Fruit fly (Drosophila melanogaster) whole organism, pupa: ENCODE data around the gene CG16775.
A peak's percentile ranks its signal among the peaks of the same experiment; 100 is the strongest.

Experiments used
- CG32121 ChIP-seq: fragments of 200-800 bp; sonication (Bioruptor generic); IDR thresholded peaks from 2 replicates; pipeline ENCODE4 v1.3.6; 2022; ENCODE audit warnings: missing biosample characterization, missing genetic modification characterization
- CG4496 ChIP-seq: fragments of 200-800 bp; sonication (Bioruptor generic); IDR thresholded peaks from 3 replicates; pipeline ENCODE4 v1.3.6; 2022; ENCODE audit warnings: missing biosample characterization, missing genetic modification characterization
- CG9948 ChIP-seq: fragments of 200-800 bp; sonication (Bioruptor generic); optimal IDR thresholded peaks from 2 replicates; lab custom pipeline; 2018; ENCODE audit warnings: missing biosample characterization, mild to moderate bottlenecking, missing genetic modification characterization, moderate library complexity
- EcR ChIP-seq: fragments of 200-800 bp; sonication (Bioruptor generic); optimal IDR thresholded peaks from 3 replicates; lab custom pipeline; 2019; ENCODE audit warnings: missing biosample characterization, missing genetic modification characterization, mild to moderate bottlenecking, moderate library complexity, missing genetic modification reagents

Gene CG16775

DNA sequence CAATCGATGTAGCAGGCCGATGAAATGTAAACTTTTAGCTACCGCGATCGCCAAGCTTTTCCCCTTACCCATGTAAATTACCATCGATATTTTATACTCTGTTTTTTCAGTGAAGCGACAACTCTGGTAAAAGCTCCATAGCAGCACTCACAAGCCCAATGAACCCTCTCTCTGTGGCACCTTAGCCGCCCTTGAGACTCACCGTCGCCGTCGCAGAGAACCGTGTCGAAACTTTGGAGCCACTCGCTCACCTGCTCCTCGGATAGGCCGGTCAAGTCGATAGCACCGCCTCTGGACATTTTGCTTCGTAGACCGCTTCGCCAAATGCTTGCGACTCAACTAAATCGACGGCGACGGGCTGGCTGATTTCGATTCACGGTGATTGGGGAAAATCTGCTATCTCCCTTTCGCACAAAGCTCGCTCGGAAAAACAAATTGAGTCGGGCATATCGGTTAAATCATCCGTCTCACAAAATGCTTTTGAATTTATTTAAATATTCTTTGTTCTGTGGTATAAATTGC, 45.3 kb downstream of the CG16775 start, which contains the start of gene CG5577:
CG5577 (minus strand) TSS at position 343 of the 522 bp plus-strand sequence.
- TF ChIP-seq EcR (GFP tag; lab: Kevin White, UChicago) (peak; percentile 89), CG32121 (GFP tag; lab: Robert Waterston, UW) (0 out of 2 replicates have a peak, but pooled peaks have one; percentile 25), CG9948 (no peak), CG4496 (GFP tag; lab: Robert Waterston, UW) (peak; percentile 87)
